Worm (Caenorhabditis elegans) whole organism, late embryonic: ENCODE results near the gene str-180.

Experiments used
- eyg-1 ChIP-seq: sonication (generic microtip); optimal IDR thresholded peaks from 2 replicates; lab custom pipeline; 2016; ENCODE audit warnings: missing genotype, missing genetic modification characterization, missing compliant biosample characterization
- nfya-1 ChIP-seq: sonication (generic microtip); optimal IDR thresholded peaks from 2 replicates; lab custom pipeline; 2017; ENCODE audit warnings: missing genetic modification characterization, mild to moderate bottlenecking, missing compliant biosample characterization, antibody characterized with exemption, moderate library complexity
- pag-3 ChIP-seq: sonication (generic microtip); optimal IDR thresholded peaks from 2 replicates; lab custom pipeline; 2016; ENCODE audit warnings: missing compliant biosample characterization, missing genetic modification characterization, borderline replicate concordance

DNA sequence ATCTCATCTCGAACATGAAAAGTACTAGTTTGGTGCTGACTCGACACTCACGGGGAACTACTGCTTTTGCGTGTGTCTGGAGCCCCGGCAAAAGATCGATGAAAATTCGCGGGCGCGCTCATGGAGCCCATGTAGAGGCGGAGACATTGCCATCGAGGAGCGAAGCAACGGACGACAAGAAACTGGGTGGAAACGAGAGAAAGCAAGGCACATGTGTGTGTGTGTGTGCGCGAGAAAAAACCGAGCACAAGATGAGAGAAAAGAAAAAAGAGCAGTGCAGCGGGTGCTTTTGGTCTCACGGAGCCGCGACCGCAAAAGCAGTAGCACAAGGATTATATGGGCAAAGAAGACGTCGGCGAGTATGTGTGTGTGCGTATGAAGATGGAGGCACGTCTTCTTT, 9.9 kb downstream of the str-180 start:
- TF ChIP-seq eyg-1 (tag; lab: Kevin White, UChicago), result no peak
- TF ChIP-seq pag-3 (tag; lab: Kevin White, UChicago), result no peak
- TF ChIP-seq nfya-1, result peak; percentile 14
